Worm (Caenorhabditis elegans) whole organism, young adult: ENCODE data around the gene F59A6.12.

Source experiments
- F10E7.11 ChIP-seq: sonication (generic microtip); optimal IDR thresholded peaks from 2 replicates; lab custom pipeline; 2017; ENCODE audit warnings: mild to moderate bottlenecking, missing genetic modification characterization, moderate library complexity, missing compliant biosample characterization
- F22D6.2 ChIP-seq: sonication (generic microtip); optimal IDR thresholded peaks from 2 replicates; lab custom pipeline; 2016; ENCODE audit warnings: mild to moderate bottlenecking, missing genetic modification characterization, missing compliant biosample characterization
- F57C9.4 ChIP-seq: sonication (generic microtip); optimal IDR thresholded peaks from 2 replicates; lab custom pipeline; 2017; ENCODE audit warnings: mild to moderate bottlenecking, missing genetic modification characterization, missing compliant biosample characterization
- K12H6.12 ChIP-seq: fragments of 200-800 bp; sonication (Bioruptor generic); optimal IDR thresholded peaks from 2 replicates; lab custom pipeline; 2018; ENCODE audit warnings: mild to moderate bottlenecking, missing genetic modification characterization, missing compliant biosample characterization
- Y53F4B.3 ChIP-seq: fragments of 200-800 bp; sonication (Bioruptor generic); IDR thresholded peaks from 2 replicates; pipeline ENCODE4 v1.3.6; 2022; ENCODE audit warnings: missing genetic modification reagents, missing genetic modification characterization, missing compliant biosample characterization
- aptf-2 ChIP-seq: fragments of 200-800 bp; sonication (Bioruptor generic); conservative IDR thresholded peaks from 2 replicates; pipeline ENCODE4 v1.3.6; 2022; ENCODE audit warnings: missing genetic modification reagents, missing genetic modification characterization, missing compliant biosample characterization
- aptf-3 ChIP-seq: fragments of 200-800 bp; sonication (Bioruptor generic); IDR thresholded peaks from 2 replicates; pipeline ENCODE4 v1.3.6; 2022; ENCODE audit warnings: missing genetic modification characterization, missing compliant biosample characterization
- atf-7 ChIP-seq: sonication (generic microtip); optimal IDR thresholded peaks from 2 replicates; lab custom pipeline; 2017; ENCODE audit warnings: mild to moderate bottlenecking, missing genetic modification characterization, missing compliant biosample characterization
- attf-3 ChIP-seq: fragments of 200-800 bp; sonication (Bioruptor generic); conservative IDR thresholded peaks from 2 replicates; pipeline ENCODE4 v1.3.6; 2022; ENCODE audit warnings: missing genetic modification reagents, missing genetic modification characterization, missing compliant biosample characterization
- attf-5 ChIP-seq: fragments of 200-800 bp; sonication (Bioruptor generic); optimal IDR thresholded peaks from 2 replicates; lab custom pipeline; 2018; ENCODE audit warnings: mild to moderate bottlenecking, missing genetic modification characterization, missing compliant biosample characterization
- ceh-58 ChIP-seq: fragments of 200-800 bp; sonication (Bioruptor generic); IDR thresholded peaks from 2 replicates; pipeline ENCODE4 v1.3.6; 2022; ENCODE audit warnings: missing genetic modification characterization, missing compliant biosample characterization
- ceh-79 ChIP-seq: sonication (generic microtip); optimal IDR thresholded peaks from 2 replicates; lab custom pipeline; 2017; ENCODE audit warnings: mild to moderate bottlenecking, missing genetic modification characterization, missing compliant biosample characterization
- ceh-91 ChIP-seq: fragments of 200-800 bp; sonication (Bioruptor generic); IDR thresholded peaks from 2 replicates; pipeline ENCODE4 v1.3.6; 2022; ENCODE audit warnings: missing genetic modification reagents, missing genetic modification characterization, missing compliant biosample characterization
- die-1 ChIP-seq: sonication (generic microtip); optimal IDR thresholded peaks from 2 replicates; lab custom pipeline; 2016; ENCODE audit warnings: missing genotype, mild to moderate bottlenecking, missing genetic modification characterization, missing compliant biosample characterization
- dpff-1 ChIP-seq: sonication (generic microtip); optimal IDR thresholded peaks from 2 replicates; lab custom pipeline; 2017; ENCODE audit warnings: mild to moderate bottlenecking, missing genetic modification characterization, missing compliant biosample characterization
- dpl-1 ChIP-seq: fragments of 150-350 bp; optimal IDR thresholded peaks from 2 replicates; lab custom pipeline; 2014; ENCODE audit warnings: missing biosample characterization, missing genetic modification reagents, missing genetic modification characterization
- egl-18 ChIP-seq: fragments of 200-800 bp; sonication (Bioruptor generic); IDR thresholded peaks from 2 replicates; pipeline ENCODE4 v1.3.6; 2022; ENCODE audit warnings: missing genetic modification reagents, missing genetic modification characterization, missing compliant biosample characterization
- ekl-4 ChIP-seq: fragments of 200-800 bp; sonication (Bioruptor generic); IDR thresholded peaks from 2 replicates; pipeline ENCODE4 v1.3.6; 2022; ENCODE audit warnings: missing genetic modification reagents, missing genetic modification characterization, missing compliant biosample characterization
- fkh-3 ChIP-seq: sonication (generic microtip); optimal IDR thresholded peaks from 2 replicates; lab custom pipeline; 2016; ENCODE audit warnings: mild to moderate bottlenecking, missing genetic modification characterization, missing compliant biosample characterization
- lin-35 ChIP-seq, 3 experiments: fragments of 150-350 bp in 2 of 3; sonication (generic microtip) in 1 of 3; optimal IDR thresholded peaks; 2 replicates each; lab custom pipeline; 2014 to 2018; ENCODE audit warnings: missing biosample characterization in 3 of 3, missing genetic modification characterization in 3 of 3, missing genetic modification reagents in 3 of 3
- lsl-1 ChIP-seq: fragments of 200-800 bp; sonication (Bioruptor generic); optimal IDR thresholded peaks from 2 replicates; lab custom pipeline; 2018; ENCODE audit warnings: mild to moderate bottlenecking, missing genetic modification characterization, moderate library complexity, missing compliant biosample characterization
- lsy-27 ChIP-seq: sonication (generic microtip); optimal IDR thresholded peaks from 2 replicates; lab custom pipeline; 2017; ENCODE audit warnings: missing genetic modification characterization, mild to moderate bottlenecking, missing compliant biosample characterization, antibody characterized with exemption, missing genotype, borderline replicate concordance; ENCODE audit not compliant: insufficient read depth
- madf-10 ChIP-seq: sonication (generic microtip); optimal IDR thresholded peaks from 2 replicates; lab custom pipeline; 2016; ENCODE audit warnings: mild to moderate bottlenecking, missing genetic modification characterization, missing compliant biosample characterization
- nfyb-1 ChIP-seq: fragments of 200-800 bp; sonication (Bioruptor generic); IDR thresholded peaks from 2 replicates; pipeline ENCODE4 v1.3.6; 2022; ENCODE audit warnings: missing genetic modification reagents, missing genetic modification characterization, missing compliant biosample characterization
- nhr-90 ChIP-seq: sonication (generic microtip); optimal IDR thresholded peaks from 2 replicates; lab custom pipeline; 2016; ENCODE audit warnings: missing genotype, mild to moderate bottlenecking, missing genetic modification characterization, missing compliant biosample characterization
- rec-8 ChIP-seq, 2 experiments: sonication (generic microtip); optimal IDR thresholded peaks; 2 replicates each; lab custom pipeline; 2016; ENCODE audit warnings: mild to moderate bottlenecking in 2 of 2, missing genetic modification characterization in 2 of 2, missing genetic modification reagents in 2 of 2, missing genotype in 2 of 2, missing biosample characterization in 1 of 2, missing compliant biosample characterization in 1 of 2, moderate library complexity in 1 of 2
- sea-2 ChIP-seq: fragments of 200-800 bp; sonication (Bioruptor generic); IDR thresholded peaks from 2 replicates; pipeline ENCODE4 v1.3.6; 2022; ENCODE audit warnings: missing genetic modification characterization, missing compliant biosample characterization
- snpc-1.3 ChIP-seq: sonication (generic microtip); optimal IDR thresholded peaks from 2 replicates; lab custom pipeline; 2017; ENCODE audit warnings: missing genetic modification characterization, mild to moderate bottlenecking, missing compliant biosample characterization, antibody characterized with exemption, moderate library complexity, missing genotype, missing genetic modification reagents; ENCODE audit not compliant: insufficient read depth
- snpc-3.4 ChIP-seq: sonication (generic microtip); optimal IDR thresholded peaks from 2 replicates; lab custom pipeline; 2017; ENCODE audit warnings: missing genetic modification characterization, mild to moderate bottlenecking, missing compliant biosample characterization, antibody characterized with exemption, moderate library complexity, missing genotype, missing genetic modification reagents
- unc-130 ChIP-seq: sonication (generic microtip); optimal IDR thresholded peaks from 2 replicates; lab custom pipeline; 2016; ENCODE audit warnings: missing genetic modification reagents, missing genetic modification characterization, missing compliant biosample characterization
- xnd-1 ChIP-seq: sonication (generic microtip); optimal IDR thresholded peaks from 2 replicates; lab custom pipeline; 2016; ENCODE audit warnings: missing genotype, missing genetic modification reagents, missing genetic modification characterization, missing compliant biosample characterization
- ztf-22 ChIP-seq: fragments of 200-800 bp; sonication (Bioruptor generic); optimal IDR thresholded peaks from 2 replicates; lab custom pipeline; 2018; ENCODE audit warnings: mild to moderate bottlenecking, missing genetic modification characterization, moderate library complexity, missing compliant biosample characterization
- ztf-26 ChIP-seq: sonication (generic microtip); optimal IDR thresholded peaks from 2 replicates; lab custom pipeline; 2017; ENCODE audit warnings: missing genetic modification characterization, missing compliant biosample characterization
- ztf-28 ChIP-seq: fragments of 200-800 bp; sonication (Bioruptor generic); IDR thresholded peaks from 2 replicates; pipeline ENCODE4 v1.3.6; 2022; ENCODE audit warnings: missing genetic modification reagents, missing genetic modification characterization, missing compliant biosample characterization

F59A6.12 gene

ce11 chrII:4981682-4982404 is 30.0 kb downstream of the F59A6.12 start (continued):
- no peak for TF ChIP-seq F22D6.2 (tag; lab: Kevin White, UChicago)
- no peak for TF ChIP-seq aptf-2 (GFP tag; lab: Robert Waterston, UW)

- TF ChIP-seq rec-8 (tag; optimal IDR thresholded peaks at IDR 0.05; lab: Kevin White, UChicago): no peak
- no peak for TF ChIP-seq ztf-22 (GFP tag; lab: Kevin White, UChicago)
- TF ChIP-seq ceh-79 (tag; lab: Kevin White, UChicago): no peak
- no peak for TF ChIP-seq egl-18 (GFP tag; lab: Robert Waterston, UW)
- no peak for TF ChIP-seq lsy-27
- no peak for TF ChIP-seq madf-10
- no peak for TF ChIP-seq K12H6.12 (tag; lab: Kevin White, UChicago)
- no peak for TF ChIP-seq lsl-1 (GFP tag; lab: Kevin White, UChicago)
- TF ChIP-seq atf-7 (tag; lab: Kevin White, UChicago): no peak
- no peak for TF ChIP-seq unc-130 (GFP tag; lab: Kevin White, UChicago)
- TF ChIP-seq die-1 (tag; lab: Kevin White, UChicago): no peak
- no peak for TF ChIP-seq ztf-28 (GFP tag; lab: Robert Waterston, UW)
Observed at ce11 chrII:4975311-4975710, 36.6 kb downstream of the F59A6.12 start.

ce11 chrII:4974448-4974951 is 37.4 kb downstream of the F59A6.12 start:
- TF ChIP-seq attf-5 (no peak), snpc-3.4 (tag; lab: Kevin White, UChicago) (no peak), snpc-1.3 (no peak), sea-2 (GFP tag; lab: Robert Waterston, UW) (no peak), aptf-3 (no peak), lin-35 (GFP tag; optimal IDR thresholded peaks at IDR 0.05; lab: Kevin White, UChicago) (no peak), fkh-3 (tag; lab: Kevin White, UChicago) (no peak), attf-3 (GFP tag; lab: Robert Waterston, UW) (no peak), F57C9.4 (tag; lab: Kevin White, UChicago) (no peak), Y53F4B.3 (GFP tag; lab: Robert Waterston, UW) (no peak), ceh-91 (GFP tag; lab: Robert Waterston, UW) (no peak), nhr-90 (tag; lab: Kevin White, UChicago) (no peak), F10E7.11 (no peak), ztf-26 (tag; lab: Kevin White, UChicago) (no peak), ceh-58 (GFP tag; lab: Robert Waterston, UW) (no peak)
- TF ChIP-seq, all 124 proteins: peak for 0

ce11 chrII:4968863-4969262 is 43.0 kb downstream of the F59A6.12 start, which contains the start of gene shc-2:
shc-2 (plus strand) TSS chrII:4969163.
- TF ChIP-seq ekl-4 (no peak), dpff-1 (tag; lab: Kevin White, UChicago) (no peak), nfyb-1 (GFP tag; lab: Robert Waterston, UW) (no peak), dpl-1 (GFP tag; lab: Kevin White, UChicago) (no peak), xnd-1 (no peak)
